Fruit fly (Drosophila melanogaster): ENCODE measurements around the gene galene.

- TF ChIP-seq psq (optimal IDR thresholded peaks at IDR 0.05): no peak
- TF ChIP-seq Sin3A (optimal IDR thresholded peaks at IDR 0.05): no peak
- no peak for TF ChIP-seq Myc (optimal IDR thresholded peaks at IDR 0.05)
- no peak for TF ChIP-seq insv (optimal IDR thresholded peaks at IDR 0.05)
- no peak for TF ChIP-seq ttk (optimal IDR thresholded peaks at IDR 0.05)
- no peak for TF ChIP-seq h (optimal IDR thresholded peaks at IDR 0.05)
Observed at dm6 chr3L:1188936-1189659, 46.4 kb upstream of the galene start, which contains the start of gene CG13912.
